Fruit fly (Drosophila melanogaster): ENCODE measurements around the gene Cpr76Bc.

DNA sequence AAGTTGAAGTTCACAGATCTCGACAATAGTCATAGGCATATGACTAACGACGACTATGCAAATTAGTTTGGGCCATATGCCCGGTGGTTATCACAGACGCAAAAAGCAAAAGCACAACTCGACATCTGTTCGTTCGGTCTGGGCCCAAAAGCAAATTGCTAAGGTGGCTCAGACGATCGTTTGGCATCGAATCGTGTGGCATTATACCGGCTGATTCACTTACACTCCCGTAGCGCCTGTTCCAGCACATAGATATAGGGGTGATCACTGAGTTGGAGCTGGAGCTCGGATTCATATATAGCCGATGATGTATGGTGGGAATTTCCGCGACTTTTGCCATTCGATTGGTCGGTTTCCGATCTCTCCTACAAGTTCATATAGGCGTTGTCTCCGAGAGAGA, 45.4 kb downstream of the Cpr76Bc start:
- no peak for TF ChIP-seq insv (optimal IDR thresholded peaks at IDR 0.05)
- no peak for TF ChIP-seq psq (optimal IDR thresholded peaks at IDR 0.05)
- no peak for TF ChIP-seq Sin3A (optimal IDR thresholded peaks at IDR 0.05)
- TF ChIP-seq ttk (optimal IDR thresholded peaks at IDR 0.05), result no peak
- no peak for TF ChIP-seq h (optimal IDR thresholded peaks at IDR 0.05)
